Worm (Caenorhabditis elegans) whole organism, mixed stage, embryonic: ENCODE data around the gene R13A5.10.

Experiments used
- M03D4.4 ChIP-seq: sonication (generic microtip); optimal IDR thresholded peaks from 2 replicates; lab custom pipeline; 2017; ENCODE audit warnings: mild to moderate bottlenecking, missing genetic modification characterization, missing compliant biosample characterization
- bed-3 ChIP-seq: fragments of 200-800 bp; sonication (Bioruptor generic); optimal IDR thresholded peaks from 3 replicates; lab custom pipeline; 2018; ENCODE audit warnings: mild to moderate bottlenecking, missing genetic modification characterization, moderate library complexity, missing compliant biosample characterization
- blmp-1 ChIP-seq: fragments of 150-350 bp; optimal IDR thresholded peaks from 2 replicates; lab custom pipeline; 2014; ENCODE audit warnings: missing biosample characterization, missing genetic modification characterization
- ceh-39 ChIP-seq: fragments of 150-350 bp; optimal IDR thresholded peaks from 2 replicates; lab custom pipeline; 2014; ENCODE audit warnings: missing biosample characterization, missing genetic modification characterization
- ceh-43 ChIP-seq: fragments of 200-800 bp; sonication (Bioruptor generic); optimal IDR thresholded peaks from 2 replicates; lab custom pipeline; 2018; ENCODE audit warnings: mild to moderate bottlenecking, missing genetic modification characterization, moderate library complexity, missing compliant biosample characterization
- ceh-83 ChIP-seq: fragments of 200-800 bp; sonication (Bioruptor generic); optimal IDR thresholded peaks from 2 replicates; lab custom pipeline; 2018; ENCODE audit warnings: mild to moderate bottlenecking, missing genetic modification characterization, missing compliant biosample characterization
- ces-1 ChIP-seq: fragments of 150-350 bp; optimal IDR thresholded peaks from 2 replicates; lab custom pipeline; 2014; ENCODE audit warnings: missing biosample characterization, missing genetic modification reagents, missing genetic modification characterization
- cnd-1 ChIP-seq: fragments of 200-800 bp; sonication (Bioruptor generic); optimal IDR thresholded peaks from 2 replicates; lab custom pipeline; 2018; ENCODE audit warnings: mild to moderate bottlenecking, missing genetic modification characterization, missing compliant biosample characterization
- drap-1 ChIP-seq: fragments of 200-800 bp; sonication (Bioruptor generic); optimal IDR thresholded peaks from 3 replicates; lab custom pipeline; 2018; ENCODE audit warnings: mild to moderate bottlenecking, missing genetic modification characterization, missing compliant biosample characterization
- elt-1 ChIP-seq: sonication (generic microtip); optimal IDR thresholded peaks from 2 replicates; lab custom pipeline; 2017; ENCODE audit warnings: missing genetic modification characterization, mild to moderate bottlenecking, missing compliant biosample characterization, antibody characterized with exemption, moderate library complexity, borderline replicate concordance; ENCODE audit not compliant: insufficient read depth
- elt-3 ChIP-seq: fragments of 150-350 bp; optimal IDR thresholded peaks from 2 replicates; lab custom pipeline; 2014; ENCODE audit warnings: missing biosample characterization, missing genetic modification characterization
- flh-1 ChIP-seq: fragments of 200-800 bp; sonication (Bioruptor generic); optimal IDR thresholded peaks from 2 replicates; lab custom pipeline; 2018; ENCODE audit warnings: mild to moderate bottlenecking, missing genetic modification characterization, moderate library complexity, missing compliant biosample characterization
- ham-2 ChIP-seq: fragments of 200-800 bp; sonication (Bioruptor generic); optimal IDR thresholded peaks from 2 replicates; lab custom pipeline; 2018; ENCODE audit warnings: mild to moderate bottlenecking, missing genetic modification characterization, missing compliant biosample characterization
- hlh-1 ChIP-seq: fragments of 150-350 bp; optimal IDR thresholded peaks from 2 replicates; lab custom pipeline; 2014; ENCODE audit warnings: missing biosample characterization, missing genetic modification reagents, missing genetic modification characterization
- lin-13 ChIP-seq: fragments of 150-350 bp; optimal IDR thresholded peaks from 2 replicates; lab custom pipeline; 2014; ENCODE audit warnings: missing biosample characterization, missing genetic modification characterization
- lsy-2 ChIP-seq: fragments of 150-350 bp; optimal IDR thresholded peaks from 2 replicates; lab custom pipeline; 2014; ENCODE audit warnings: missing biosample characterization, missing genetic modification characterization
- mab-5 ChIP-seq: fragments of 150-350 bp; optimal IDR thresholded peaks from 2 replicates; lab custom pipeline; 2014; ENCODE audit warnings: missing biosample characterization, missing genetic modification characterization
- mep-1 ChIP-seq: fragments of 150-350 bp; optimal IDR thresholded peaks from 2 replicates; lab custom pipeline; 2017; ENCODE audit warnings: missing biosample characterization, missing genetic modification reagents, missing genetic modification characterization, inconsistent platforms
- nhr-12 ChIP-seq: fragments of 150-350 bp; optimal IDR thresholded peaks from 2 replicates; lab custom pipeline; 2014; ENCODE audit warnings: missing biosample characterization, missing genetic modification characterization
- nhr-2 ChIP-seq: fragments of 150-350 bp; optimal IDR thresholded peaks from 2 replicates; lab custom pipeline; 2014; ENCODE audit warnings: missing biosample characterization, missing genetic modification characterization
- nhr-237 ChIP-seq: fragments of 150-350 bp; optimal IDR thresholded peaks from 2 replicates; lab custom pipeline; 2014; ENCODE audit warnings: missing biosample characterization, missing genetic modification characterization
- nhr-28 ChIP-seq: fragments of 150-350 bp; optimal IDR thresholded peaks from 2 replicates; lab custom pipeline; 2014; ENCODE audit warnings: missing biosample characterization, missing genetic modification characterization
- pha-4 ChIP-seq: fragments of 150-350 bp; optimal IDR thresholded peaks from 2 replicates; lab custom pipeline; 2018; ENCODE audit warnings: missing biosample characterization, missing genetic modification reagents, missing genetic modification characterization
- sem-2 ChIP-seq: fragments of 200-800 bp; sonication (Bioruptor generic); optimal IDR thresholded peaks from 2 replicates; lab custom pipeline; 2018; ENCODE audit warnings: mild to moderate bottlenecking, missing genetic modification characterization, missing compliant biosample characterization
- snpc-4 ChIP-seq: fragments of 150-350 bp; optimal IDR thresholded peaks from 2 replicates; lab custom pipeline; 2014; ENCODE audit warnings: missing biosample characterization, missing genetic modification characterization
- sptf-1 ChIP-seq: sonication (generic microtip); optimal IDR thresholded peaks from 2 replicates; lab custom pipeline; 2017; ENCODE audit warnings: mild to moderate bottlenecking, missing genetic modification characterization, moderate library complexity, missing compliant biosample characterization
- tbx-8 ChIP-seq: fragments of 200-800 bp; sonication (Bioruptor generic); optimal IDR thresholded peaks from 2 replicates; lab custom pipeline; 2018; ENCODE audit warnings: mild to moderate bottlenecking, missing genetic modification characterization, moderate library complexity, missing compliant biosample characterization
- unc-120 ChIP-seq: sonication (generic microtip); optimal IDR thresholded peaks from 2 replicates; lab custom pipeline; 2017; ENCODE audit warnings: missing genetic modification characterization, missing compliant biosample characterization; ENCODE audit not compliant: poor library complexity, severe bottlenecking
- unc-39 ChIP-seq: fragments of 150-350 bp; optimal IDR thresholded peaks from 2 replicates; lab custom pipeline; 2014; ENCODE audit warnings: missing biosample characterization, missing genetic modification characterization
- unc-62 ChIP-seq: fragments of 150-350 bp; optimal IDR thresholded peaks from 2 replicates; lab custom pipeline; 2014; ENCODE audit warnings: missing biosample characterization, missing genetic modification reagents, missing genetic modification characterization
- zip-8 ChIP-seq: fragments of 150-350 bp; optimal IDR thresholded peaks from 2 replicates; lab custom pipeline; 2014; ENCODE audit warnings: missing biosample characterization, missing genetic modification characterization
- ztf-11 ChIP-seq: fragments of 150-350 bp; optimal IDR thresholded peaks from 2 replicates; lab custom pipeline; 2014; ENCODE audit warnings: missing biosample characterization, missing genetic modification characterization

R13A5.10 gene

ce11 chrIII:7618294-7618693, 35.5 kb upstream of the R13A5.10 start:
- no peak for TF ChIP-seq ceh-83 (GFP tag; lab: Kevin White, UChicago)
- TF ChIP-seq bed-3 (GFP tag; lab: Kevin White, UChicago), result no peak
- TF ChIP-seq nhr-2 (tag; lab: Kevin White, UChicago), result no peak
- no peak for TF ChIP-seq elt-3 (tag; lab: Kevin White, UChicago)
- TF ChIP-seq unc-39, result no peak
- TF ChIP-seq ham-2 (GFP tag; lab: Kevin White, UChicago), result no peak
- no peak for TF ChIP-seq mab-5 (tag; lab: Kevin White, UChicago)
- no peak for TF ChIP-seq nhr-28
- TF ChIP-seq drap-1, result no peak
- TF ChIP-seq sptf-1 (tag; lab: Kevin White, UChicago), result no peak
- TF ChIP-seq ztf-11 (tag; lab: Kevin White, UChicago), result no peak
- no peak for TF ChIP-seq unc-62 (GFP tag; lab: Kevin White, UChicago)
- no peak for TF ChIP-seq sem-2 (GFP tag; lab: Kevin White, UChicago)
- no peak for TF ChIP-seq blmp-1 (tag; lab: Kevin White, UChicago)
- no peak for TF ChIP-seq zip-8 (tag; lab: Kevin White, UChicago)
- TF ChIP-seq unc-120 (tag; lab: Kevin White, UChicago), result no peak
- no peak for TF ChIP-seq ces-1
- no peak for TF ChIP-seq cnd-1 (tag; lab: Kevin White, UChicago)
- TF ChIP-seq M03D4.4 (tag; lab: Kevin White, UChicago), result no peak
- TF ChIP-seq mep-1 (tag; lab: Kevin White, UChicago), result no peak
- TF ChIP-seq, all 35 proteins: peak for 0

- no peak for TF ChIP-seq ztf-11 (tag; lab: Kevin White, UChicago)
- no peak for TF ChIP-seq ceh-39 (tag; lab: Kevin White, UChicago)
- TF ChIP-seq blmp-1 (tag; lab: Kevin White, UChicago), result no peak
- no peak for TF ChIP-seq bed-3 (GFP tag; lab: Kevin White, UChicago)
- TF ChIP-seq elt-1 (tag; lab: Kevin White, UChicago), result no peak
- no peak for TF ChIP-seq ces-1
- no peak for TF ChIP-seq pha-4 (tag; lab: Kevin White, UChicago)
- TF ChIP-seq ham-2 (GFP tag; lab: Kevin White, UChicago), result no peak
- no peak for TF ChIP-seq flh-1 (GFP tag; lab: Kevin White, UChicago)
- TF ChIP-seq nhr-12 (tag; lab: Kevin White, UChicago), result no peak
- TF ChIP-seq M03D4.4 (tag; lab: Kevin White, UChicago), result no peak
Measured at ce11 chrIII:7616228-7616627, 33.4 kb upstream of the R13A5.10 start, which contains the start of gene T04A6.1. Gene T04A6.1 (plus strand): TSS chrIII:7616528.

ce11 chrIII:7614530-7614929, 31.7 kb upstream of the R13A5.10 start, which contains the start of gene T04A6.2:
Gene T04A6.2 (plus strand): TSS chrIII:7614830.
- TF ChIP-seq cnd-1 (tag; lab: Kevin White, UChicago) (no peak), snpc-4 (tag; lab: Kevin White, UChicago) (no peak), zip-8 (tag; lab: Kevin White, UChicago) (no peak), elt-3 (tag; lab: Kevin White, UChicago) (no peak), hlh-1 (tag; lab: Kevin White, UChicago) (no peak), ham-2 (GFP tag; lab: Kevin White, UChicago) (no peak), unc-62 (GFP tag; lab: Kevin White, UChicago) (no peak), sptf-1 (tag; lab: Kevin White, UChicago) (no peak), lsy-2 (tag; lab: Kevin White, UChicago) (no peak)

- TF ChIP-seq ceh-43 (GFP tag; lab: Kevin White, UChicago) (no peak), sem-2 (GFP tag; lab: Kevin White, UChicago) (no peak), elt-3 (tag; lab: Kevin White, UChicago) (no peak), ceh-39 (tag; lab: Kevin White, UChicago) (no peak), lsy-2 (tag; lab: Kevin White, UChicago) (no peak), unc-62 (GFP tag; lab: Kevin White, UChicago) (no peak), snpc-4 (tag; lab: Kevin White, UChicago) (no peak), nhr-2 (tag; lab: Kevin White, UChicago) (no peak), tbx-8 (GFP tag; lab: Kevin White, UChicago) (no peak)
Measured at ce11 chrIII:7609168-7609567, 26.4 kb upstream of the R13A5.10 start, which contains the start of gene nsph-4.3. Gene nsph-4.3 (minus strand): TSS chrIII:7609268.

ce11 chrIII:7608223-7608622, 25.4 kb upstream of the R13A5.10 start, which contains the start of gene T04A6.3:
Gene T04A6.3 (minus strand): TSS chrIII:7608323.
- TF ChIP-seq ceh-43 (GFP tag; lab: Kevin White, UChicago) (no peak), tbx-8 (GFP tag; lab: Kevin White, UChicago) (no peak), snpc-4 (tag; lab: Kevin White, UChicago) (no peak), hlh-1 (tag; lab: Kevin White, UChicago) (no peak), ces-1 (no peak), lin-13 (tag; lab: Kevin White, UChicago) (no peak), blmp-1 (tag; lab: Kevin White, UChicago) (no peak), sptf-1 (tag; lab: Kevin White, UChicago) (no peak), bed-3 (GFP tag; lab: Kevin White, UChicago) (no peak), M03D4.4 (tag; lab: Kevin White, UChicago) (no peak), nhr-237 (no peak), elt-3 (tag; lab: Kevin White, UChicago) (no peak), flh-1 (GFP tag; lab: Kevin White, UChicago) (no peak)
- TF ChIP-seq, all 35 proteins: peak for 0
